Worm (Caenorhabditis elegans) whole organism, mixed stage, embryonic: ENCODE data around the gene K09E4.3.

Source experiments
- M03D4.4 ChIP-seq: sonication (generic microtip); optimal IDR thresholded peaks from 2 replicates; lab custom pipeline; 2017; ENCODE audit warnings: mild to moderate bottlenecking, missing genetic modification characterization, missing compliant biosample characterization
- blmp-1 ChIP-seq: fragments of 150-350 bp; optimal IDR thresholded peaks from 2 replicates; lab custom pipeline; 2014; ENCODE audit warnings: missing biosample characterization, missing genetic modification characterization
- ceh-39 ChIP-seq: fragments of 150-350 bp; optimal IDR thresholded peaks from 2 replicates; lab custom pipeline; 2014; ENCODE audit warnings: missing biosample characterization, missing genetic modification characterization
- ceh-83 ChIP-seq: fragments of 200-800 bp; sonication (Bioruptor generic); optimal IDR thresholded peaks from 2 replicates; lab custom pipeline; 2018; ENCODE audit warnings: mild to moderate bottlenecking, missing genetic modification characterization, missing compliant biosample characterization
- ces-1 ChIP-seq: fragments of 150-350 bp; optimal IDR thresholded peaks from 2 replicates; lab custom pipeline; 2014; ENCODE audit warnings: missing biosample characterization, missing genetic modification reagents, missing genetic modification characterization
- cnd-1 ChIP-seq: fragments of 200-800 bp; sonication (Bioruptor generic); optimal IDR thresholded peaks from 2 replicates; lab custom pipeline; 2018; ENCODE audit warnings: mild to moderate bottlenecking, missing genetic modification characterization, missing compliant biosample characterization
- elt-1 ChIP-seq: sonication (generic microtip); optimal IDR thresholded peaks from 2 replicates; lab custom pipeline; 2017; ENCODE audit warnings: missing genetic modification characterization, mild to moderate bottlenecking, missing compliant biosample characterization, antibody characterized with exemption, moderate library complexity, borderline replicate concordance; ENCODE audit not compliant: insufficient read depth
- elt-3 ChIP-seq: fragments of 150-350 bp; optimal IDR thresholded peaks from 2 replicates; lab custom pipeline; 2014; ENCODE audit warnings: missing biosample characterization, missing genetic modification characterization
- flh-1 ChIP-seq: fragments of 200-800 bp; sonication (Bioruptor generic); optimal IDR thresholded peaks from 2 replicates; lab custom pipeline; 2018; ENCODE audit warnings: mild to moderate bottlenecking, missing genetic modification characterization, moderate library complexity, missing compliant biosample characterization
- hlh-1 ChIP-seq: fragments of 150-350 bp; optimal IDR thresholded peaks from 2 replicates; lab custom pipeline; 2014; ENCODE audit warnings: missing biosample characterization, missing genetic modification reagents, missing genetic modification characterization
- lin-13 ChIP-seq: fragments of 150-350 bp; optimal IDR thresholded peaks from 2 replicates; lab custom pipeline; 2014; ENCODE audit warnings: missing biosample characterization, missing genetic modification characterization
- lin-32 ChIP-seq: fragments of 200-800 bp; sonication (Bioruptor generic); optimal IDR thresholded peaks from 2 replicates; lab custom pipeline; 2018; ENCODE audit warnings: mild to moderate bottlenecking, missing genetic modification characterization, missing compliant biosample characterization
- lsy-2 ChIP-seq: fragments of 150-350 bp; optimal IDR thresholded peaks from 2 replicates; lab custom pipeline; 2014; ENCODE audit warnings: missing biosample characterization, missing genetic modification characterization
- mep-1 ChIP-seq: fragments of 150-350 bp; optimal IDR thresholded peaks from 2 replicates; lab custom pipeline; 2017; ENCODE audit warnings: missing biosample characterization, missing genetic modification reagents, missing genetic modification characterization, inconsistent platforms
- mls-2 ChIP-seq: sonication (generic microtip); optimal IDR thresholded peaks from 2 replicates; lab custom pipeline; 2016; ENCODE audit warnings: mild to moderate bottlenecking, missing genetic modification characterization, moderate library complexity, missing compliant biosample characterization
- nhr-12 ChIP-seq: fragments of 150-350 bp; optimal IDR thresholded peaks from 2 replicates; lab custom pipeline; 2014; ENCODE audit warnings: missing biosample characterization, missing genetic modification characterization
- nhr-2 ChIP-seq: fragments of 150-350 bp; optimal IDR thresholded peaks from 2 replicates; lab custom pipeline; 2014; ENCODE audit warnings: missing biosample characterization, missing genetic modification characterization
- nhr-28 ChIP-seq: fragments of 150-350 bp; optimal IDR thresholded peaks from 2 replicates; lab custom pipeline; 2014; ENCODE audit warnings: missing biosample characterization, missing genetic modification characterization
- nhr-76 ChIP-seq: sonication (generic microtip); optimal IDR thresholded peaks from 2 replicates; lab custom pipeline; 2017; ENCODE audit warnings: missing biosample characterization, missing genetic modification characterization
- pha-4 ChIP-seq: fragments of 150-350 bp; optimal IDR thresholded peaks from 2 replicates; lab custom pipeline; 2018; ENCODE audit warnings: missing biosample characterization, missing genetic modification reagents, missing genetic modification characterization
- sem-2 ChIP-seq: fragments of 200-800 bp; sonication (Bioruptor generic); optimal IDR thresholded peaks from 2 replicates; lab custom pipeline; 2018; ENCODE audit warnings: mild to moderate bottlenecking, missing genetic modification characterization, missing compliant biosample characterization
- sptf-1 ChIP-seq: sonication (generic microtip); optimal IDR thresholded peaks from 2 replicates; lab custom pipeline; 2017; ENCODE audit warnings: mild to moderate bottlenecking, missing genetic modification characterization, moderate library complexity, missing compliant biosample characterization
- tbx-8 ChIP-seq: fragments of 200-800 bp; sonication (Bioruptor generic); optimal IDR thresholded peaks from 2 replicates; lab custom pipeline; 2018; ENCODE audit warnings: mild to moderate bottlenecking, missing genetic modification characterization, moderate library complexity, missing compliant biosample characterization
- unc-120 ChIP-seq: sonication (generic microtip); optimal IDR thresholded peaks from 2 replicates; lab custom pipeline; 2017; ENCODE audit warnings: missing genetic modification characterization, missing compliant biosample characterization; ENCODE audit not compliant: poor library complexity, severe bottlenecking
- unc-39 ChIP-seq: fragments of 150-350 bp; optimal IDR thresholded peaks from 2 replicates; lab custom pipeline; 2014; ENCODE audit warnings: missing biosample characterization, missing genetic modification characterization
- zip-8 ChIP-seq: fragments of 150-350 bp; optimal IDR thresholded peaks from 2 replicates; lab custom pipeline; 2014; ENCODE audit warnings: missing biosample characterization, missing genetic modification characterization

Gene K09E4.3

ce11 chrII:14089796-14090372, 36.9 kb downstream of the K09E4.3 start:
- TF ChIP-seq nhr-28 (no peak), cnd-1 (no peak), nhr-12 (tag; lab: Kevin White, UChicago) (no peak), sptf-1 (tag; lab: Kevin White, UChicago) (no peak)
- TF ChIP-seq, all 35 proteins: peak for 0

- TF ChIP-seq mep-1 (no peak), nhr-76 (tag; lab: Kevin White, UChicago) (no peak), sem-2 (no peak), nhr-2 (no peak), blmp-1 (tag; lab: Kevin White, UChicago) (no peak), elt-3 (tag; lab: Kevin White, UChicago) (no peak), lsy-2 (tag; lab: Kevin White, UChicago) (no peak), lin-32 (GFP tag; lab: Kevin White, UChicago) (no peak), cnd-1 (no peak)
Observed at ce11 chrII:14086931-14087330, 39.8 kb downstream of the K09E4.3 start.

- TF ChIP-seq mep-1 (no peak), elt-1 (no peak), mls-2 (tag; lab: Kevin White, UChicago) (no peak), ces-1 (GFP tag; lab: Kevin White, UChicago) (no peak), unc-120 (tag; lab: Kevin White, UChicago) (no peak), ceh-83 (GFP tag; lab: Kevin White, UChicago) (no peak), zip-8 (tag; lab: Kevin White, UChicago) (no peak), ceh-39 (no peak), sptf-1 (tag; lab: Kevin White, UChicago) (no peak), hlh-1 (tag; lab: Kevin White, UChicago) (no peak), nhr-12 (tag; lab: Kevin White, UChicago) (no peak), lsy-2 (tag; lab: Kevin White, UChicago) (no peak), M03D4.4 (tag; lab: Kevin White, UChicago) (no peak), tbx-8 (GFP tag; lab: Kevin White, UChicago) (no peak), nhr-2 (no peak), lin-13 (no peak), pha-4 (no peak)
Observed at ce11 chrII:14077823-14078222, 48.9 kb downstream of the K09E4.3 start.

- no peak for TF ChIP-seq mep-1
- TF ChIP-seq nhr-28: no peak
- TF ChIP-seq flh-1: no peak
- TF ChIP-seq M03D4.4 (tag; lab: Kevin White, UChicago): no peak
- TF ChIP-seq unc-39 (tag; lab: Kevin White, UChicago): no peak
- no peak for TF ChIP-seq unc-120 (tag; lab: Kevin White, UChicago)
- TF ChIP-seq, all 35 proteins: peak for 0
Observed at ce11 chrII:14074825-14075224, 51.9 kb downstream of the K09E4.3 start.
